Fruit fly (Drosophila melanogaster) whole organism, embryonic: ENCODE data around the gene Hsp110.
A peak's percentile ranks its signal among the peaks of the same experiment; 100 is the strongest.

Experiments used
- BEAF-32 ChIP-seq: fragments of 200-800 bp; sonication (Bioruptor generic); optimal IDR thresholded peaks from 3 replicates; lab custom pipeline; 2017; ENCODE audit warnings: missing biosample characterization, missing genetic modification characterization, mild to moderate bottlenecking, moderate library complexity, missing genetic modification reagents
- CG10321 ChIP-seq: fragments of 200-800 bp; sonication (Bioruptor generic); IDR thresholded peaks from 2 replicates; pipeline ENCODE4 v1.3.6; 2022; ENCODE audit warnings: missing biosample characterization, missing genetic modification characterization
- CG10366 ChIP-seq: fragments of 200-800 bp; sonication (Bioruptor generic); IDR thresholded peaks from 2 replicates; pipeline ENCODE4 v1.3.6; 2022; ENCODE audit warnings: missing biosample characterization, missing genetic modification characterization
- CG10462 ChIP-seq: fragments of 200-800 bp; sonication (Bioruptor generic); optimal IDR thresholded peaks from 2 replicates; lab custom pipeline; 2016; ENCODE audit warnings: missing biosample characterization, missing genetic modification characterization
- CG10543 ChIP-seq: fragments of 200-800 bp; sonication (Bioruptor generic); optimal IDR thresholded peaks from 3 replicates; lab custom pipeline; 2017; ENCODE audit warnings: missing biosample characterization, mild to moderate bottlenecking, missing genetic modification characterization, moderate library complexity
- CG10654 ChIP-seq: fragments of 200-800 bp; sonication (Bioruptor generic); optimal IDR thresholded peaks from 2 replicates; lab custom pipeline; 2016; ENCODE audit warnings: missing biosample characterization, missing genetic modification characterization
- CG10959 ChIP-seq: fragments of 200-800 bp; sonication (Bioruptor generic); IDR thresholded peaks from 2 replicates; pipeline ENCODE4 v1.3.6; 2022; ENCODE audit warnings: missing biosample characterization, missing genetic modification characterization
- CG11695 ChIP-seq: fragments of 200-800 bp; sonication (Bioruptor generic); IDR thresholded peaks from 3 replicates; pipeline ENCODE4 v1.3.6; 2022; ENCODE audit warnings: missing biosample characterization, missing genetic modification characterization
- CG11696 ChIP-seq: fragments of 200-800 bp; sonication (Bioruptor generic); IDR thresholded peaks from 2 replicates; pipeline ENCODE4 v1.3.6; 2022; ENCODE audit warnings: missing biosample characterization, missing genetic modification characterization
- CG12769 ChIP-seq: fragments of 200-800 bp; sonication (Bioruptor generic); optimal IDR thresholded peaks from 2 replicates; lab custom pipeline; 2019; ENCODE audit warnings: missing biosample characterization, mild to moderate bottlenecking, missing genetic modification characterization, moderate library complexity
- CG13624 ChIP-seq: fragments of 200-800 bp; sonication (Bioruptor generic); optimal IDR thresholded peaks from 2 replicates; lab custom pipeline; 2016; ENCODE audit warnings: missing biosample characterization, missing genetic modification characterization
- CG15011 ChIP-seq: fragments of 200-800 bp; sonication (Bioruptor generic); optimal IDR thresholded peaks from 3 replicates; lab custom pipeline; 2018; ENCODE audit warnings: missing biosample characterization, mild to moderate bottlenecking, missing genetic modification characterization
- CG17328 ChIP-seq: fragments of 200-800 bp; sonication (Bioruptor generic); IDR thresholded peaks from 2 replicates; pipeline ENCODE4 v1.3.6; 2022; ENCODE audit warnings: missing biosample characterization, missing genetic modification characterization
- CG17361 ChIP-seq: fragments of 200-800 bp; sonication (Bioruptor generic); IDR thresholded peaks from 3 replicates; pipeline ENCODE4 v1.3.6; 2022; ENCODE audit warnings: missing biosample characterization, missing genetic modification characterization
- CG18476 ChIP-seq: fragments of 200-800 bp; sonication (Bioruptor generic); optimal IDR thresholded peaks from 2 replicates; lab custom pipeline; 2016; ENCODE audit warnings: missing biosample characterization, mild to moderate bottlenecking, missing genetic modification characterization
- CG2678 ChIP-seq: fragments of 200-800 bp; sonication (Bioruptor generic); optimal IDR thresholded peaks from 3 replicates; lab custom pipeline; 2019; ENCODE audit warnings: missing biosample characterization, mild to moderate bottlenecking, missing genetic modification characterization, moderate library complexity
- CG2875 ChIP-seq: fragments of 200-800 bp; sonication (Bioruptor generic); optimal IDR thresholded peaks from 2 replicates; lab custom pipeline; 2017; ENCODE audit warnings: missing biosample characterization, mild to moderate bottlenecking, missing genetic modification characterization, missing genetic modification reagents
- CG31224 ChIP-seq: fragments of 200-800 bp; sonication (Bioruptor generic); IDR thresholded peaks from 2 replicates; pipeline ENCODE4 v1.3.6; 2022; ENCODE audit warnings: missing biosample characterization, missing genetic modification characterization
- CG32767 ChIP-seq: fragments of 200-800 bp; sonication (Bioruptor generic); IDR thresholded peaks from 2 replicates; pipeline ENCODE4 v1.3.6; 2022; ENCODE audit warnings: missing biosample characterization, missing genetic modification characterization
- CG33557 ChIP-seq: fragments of 200-800 bp; sonication (Bioruptor generic); optimal IDR thresholded peaks from 2 replicates; lab custom pipeline; 2019; ENCODE audit warnings: missing biosample characterization, mild to moderate bottlenecking, missing genetic modification characterization, moderate library complexity
- CG3995 ChIP-seq: fragments of 200-800 bp; sonication (Bioruptor generic); optimal IDR thresholded peaks from 3 replicates; lab custom pipeline; 2016; ENCODE audit warnings: missing biosample characterization, missing genetic modification characterization
- CG5245 ChIP-seq: fragments of 200-800 bp; sonication (Bioruptor generic); optimal IDR thresholded peaks from 3 replicates; lab custom pipeline; 2016; ENCODE audit warnings: missing biosample characterization, missing genetic modification characterization
- CG6175 ChIP-seq: fragments of 200-800 bp; sonication (Bioruptor generic); IDR thresholded peaks from 3 replicates; pipeline ENCODE4 v1.3.6; 2022; ENCODE audit warnings: missing biosample characterization, missing genetic modification characterization
- CG6654 ChIP-seq: fragments of 200-800 bp; sonication (Bioruptor generic); optimal IDR thresholded peaks from 2 replicates; lab custom pipeline; 2017; ENCODE audit warnings: missing biosample characterization, mild to moderate bottlenecking, missing genetic modification characterization
- CG7556 ChIP-seq: fragments of 200-800 bp; sonication (Bioruptor generic); optimal IDR thresholded peaks from 2 replicates; lab custom pipeline; 2017; ENCODE audit warnings: missing biosample characterization, mild to moderate bottlenecking, missing genetic modification characterization
- CG7839 ChIP-seq: fragments of 200-800 bp; sonication (Bioruptor generic); optimal IDR thresholded peaks from 3 replicates; lab custom pipeline; 2018; ENCODE audit warnings: missing biosample characterization, mild to moderate bottlenecking, missing genetic modification characterization, moderate library complexity
- CG9932 ChIP-seq: fragments of 200-800 bp; sonication (Bioruptor generic); IDR thresholded peaks from 2 replicates; pipeline ENCODE4 v1.3.6; 2022; ENCODE audit warnings: missing biosample characterization, missing genetic modification characterization
- CoRest ChIP-seq: fragments of 200-800 bp; sonication (Bioruptor generic); optimal IDR thresholded peaks from 3 replicates; lab custom pipeline; 2018; ENCODE audit warnings: missing biosample characterization, mild to moderate bottlenecking, missing genetic modification characterization, moderate library complexity
- Deaf1 ChIP-seq: fragments of 200-800 bp; optimal IDR thresholded peaks from 3 replicates; lab custom pipeline; 2019; ENCODE audit warnings: missing biosample characterization, mild to moderate bottlenecking, missing genetic modification characterization, moderate library complexity
- Dref ChIP-seq: fragments of 200-800 bp; sonication (Bioruptor generic); IDR thresholded peaks from 2 replicates; pipeline ENCODE4 v1.3.6; 2022; ENCODE audit warnings: missing biosample characterization, missing genetic modification characterization
- E2f2 ChIP-seq: fragments of 200-800 bp; sonication (Bioruptor generic); IDR thresholded peaks from 2 replicates; pipeline ENCODE4 v1.3.6; 2022; ENCODE audit warnings: missing biosample characterization, missing genetic modification characterization
- Ets65A ChIP-seq: fragments of 200-800 bp; sonication (Bioruptor generic); peaks from one replicate; lab custom pipeline; 2016; ENCODE audit warnings: missing biosample characterization, missing genetic modification characterization
- Mrtf ChIP-seq: fragments of 200-800 bp; sonication (Bioruptor generic); IDR thresholded peaks from 3 replicates; pipeline ENCODE4 v1.3.6; 2022; ENCODE audit warnings: missing biosample characterization, missing genetic modification characterization
- NfI ChIP-seq: fragments of 200-800 bp; sonication (Bioruptor generic); optimal IDR thresholded peaks from 3 replicates; lab custom pipeline; 2018; ENCODE audit warnings: missing biosample characterization, mild to moderate bottlenecking, missing genetic modification characterization, moderate library complexity
- Sox100B ChIP-seq: fragments of 200-800 bp; sonication (Bioruptor generic); optimal IDR thresholded peaks from 3 replicates; lab custom pipeline; 2018; ENCODE audit warnings: missing biosample characterization, mild to moderate bottlenecking, missing genetic modification characterization
- amos ChIP-seq: fragments of 200-800 bp; sonication (Bioruptor generic); IDR thresholded peaks from 2 replicates; pipeline ENCODE4 v1.3.6; 2022; ENCODE audit warnings: missing biosample characterization, missing genetic modification characterization; ENCODE audit not compliant: partially characterized antibody
- ato ChIP-seq: fragments of 200-800 bp; sonication (Bioruptor generic); IDR thresholded peaks from 2 replicates; pipeline ENCODE4 v1.3.6; 2022; ENCODE audit warnings: missing biosample characterization, missing genetic modification characterization; ENCODE audit not compliant: partially characterized antibody
- bowl ChIP-seq: fragments of 200-800 bp; sonication (Bioruptor generic); IDR thresholded peaks from 2 replicates; pipeline ENCODE4 v1.3.6; 2022; ENCODE audit warnings: missing biosample characterization, missing genetic modification characterization
- br ChIP-seq: fragments of >200 bp; optimal IDR thresholded peaks from 2 replicates; lab custom pipeline; 2017
- btn ChIP-seq: fragments of 200-800 bp; sonication (Bioruptor generic); optimal IDR thresholded peaks from 2 replicates; lab custom pipeline; 2016; ENCODE audit warnings: missing biosample characterization, missing genetic modification characterization
- crp ChIP-seq, 2 experiments: fragments of 200-800 bp; sonication (Bioruptor generic); optimal IDR thresholded peaks; 2 replicates in 1 of 2; 3 replicates in 1 of 2; lab custom pipeline; 2017; ENCODE audit warnings: missing biosample characterization in 2 of 2, missing genetic modification characterization in 2 of 2, mild to moderate bottlenecking in 1 of 2, moderate library complexity in 1 of 2
- da ChIP-seq: fragments of 200-800 bp; sonication (Bioruptor generic); optimal IDR thresholded peaks from 2 replicates; lab custom pipeline; 2016; ENCODE audit warnings: missing biosample characterization, missing genetic modification characterization
- dan ChIP-seq: fragments of 200-800 bp; sonication (Bioruptor generic); IDR thresholded peaks from 2 replicates; pipeline ENCODE4 v1.3.6; 2022; ENCODE audit warnings: missing biosample characterization, missing genetic modification characterization
- dpn ChIP-seq, 2 experiments: fragments of 200-800 bp; sonication (Bioruptor generic); optimal IDR thresholded peaks; 3 replicates each; lab custom pipeline; 2016; ENCODE audit warnings: missing biosample characterization in 2 of 2, missing genetic modification characterization in 2 of 2
- klu ChIP-seq: fragments of 200-800 bp; sonication (Bioruptor generic); IDR thresholded peaks from 2 replicates; pipeline ENCODE4 v1.3.6; 2022; ENCODE audit warnings: missing biosample characterization, missing genetic modification characterization
- psq ChIP-seq: fragments of 200-800 bp; sonication (Bioruptor generic); optimal IDR thresholded peaks from 2 replicates; lab custom pipeline; 2017; ENCODE audit warnings: missing biosample characterization, missing genetic modification characterization
- seq ChIP-seq: fragments of 200-800 bp; sonication (Bioruptor generic); IDR thresholded peaks from 2 replicates; pipeline ENCODE4 v1.3.6; 2022; ENCODE audit warnings: missing biosample characterization, missing genetic modification characterization
- stwl ChIP-seq: fragments of 200-800 bp; sonication (Bioruptor generic); optimal IDR thresholded peaks from 3 replicates; lab custom pipeline; 2018; ENCODE audit warnings: missing biosample characterization, mild to moderate bottlenecking, missing genetic modification characterization, moderate library complexity
- vvl ChIP-seq: fragments of 200-800 bp; sonication (Bioruptor generic); IDR thresholded peaks from 2 replicates; pipeline ENCODE4 v1.3.6; 2022; ENCODE audit warnings: missing biosample characterization, missing genetic modification characterization

Gene Hsp110

dm6 chr3L:14003297-14004040 is 33.4 kb upstream of the Hsp110 start (continued):
- TF ChIP-seq CG6175 (GFP tag; lab: Robert Waterston, UW), result no peak
- no peak for TF ChIP-seq dan
- peak; percentile 20 for TF ChIP-seq CG7556 (GFP tag; lab: Kevin White, UChicago)
- no peak for TF ChIP-seq bowl (GFP tag; lab: Robert Waterston, UW)
- no peak for TF ChIP-seq da (GFP tag; lab: Kevin White, UChicago)
- TF ChIP-seq CG10654 (GFP tag; lab: Kevin White, UChicago), result no peak
- TF ChIP-seq CG10959 (GFP tag; lab: Robert Waterston, UW), result no peak
- TF ChIP-seq amos (GFP tag; lab: Robert Waterston, UW), result no peak
- peak; percentile 21 for TF ChIP-seq CG7839 (tag; lab: Kevin White, UChicago)
- peak; percentile 21 for TF ChIP-seq CG2678 (tag; lab: Kevin White, UChicago)
- TF ChIP-seq CG31224 (GFP tag; lab: Robert Waterston, UW), result no peak
- no peak for TF ChIP-seq CG17328
- peak; percentile 3 for TF ChIP-seq Sox100B
- TF ChIP-seq dpn (GFP tag; optimal IDR thresholded peaks at IDR 0.05; lab: Kevin White, UChicago), result no peak

- TF ChIP-seq br (lab: Kevin White, UChicago), result no peak
- TF ChIP-seq CG18476, result no peak
- TF ChIP-seq btn (GFP tag; lab: Kevin White, UChicago), result no peak
- no peak for TF ChIP-seq klu (GFP tag; lab: Robert Waterston, UW)
- TF ChIP-seq CG9932 (GFP tag; lab: Robert Waterston, UW), result peak; percentile 51; the same call in 1 of the 2 replicates
- TF ChIP-seq stwl (tag; lab: Kevin White, UChicago), result peak; percentile 16
- TF ChIP-seq CG5245 (GFP tag; lab: Kevin White, UChicago), result no peak
- TF ChIP-seq vvl, result peak; percentile 37; the same call in 1 of the 2 replicates
- peak; percentile 99 for TF ChIP-seq CG10321
- TF ChIP-seq CG15011 (GFP tag; lab: Kevin White, UChicago), result no peak
- no peak for TF ChIP-seq CG10462
- TF ChIP-seq Deaf1, result peak; percentile 23
- 0 out of 2 replicates have a peak, but pooled peaks have one; percentile 20 for TF ChIP-seq ato (GFP tag; lab: Robert Waterston, UW)
- TF ChIP-seq amos (GFP tag; lab: Robert Waterston, UW), result peak; percentile 15; the same call in 1 of the 2 replicates
- peak; percentile 9; the same call in 1 of the 2 replicates for TF ChIP-seq seq (GFP tag; lab: Robert Waterston, UW)
- peak; percentile 82 for TF ChIP-seq CG3995
- TF ChIP-seq BEAF-32 (GFP tag; lab: Kevin White, UChicago), result peak; percentile 8
- peak; percentile 66 for TF ChIP-seq CG10543
- TF ChIP-seq E2f2 (GFP tag; lab: Robert Waterston, UW), result 0 out of 2 replicates have a peak, but pooled peaks have one; percentile 17
- TF ChIP-seq CG11696 (GFP tag; lab: Robert Waterston, UW), result no peak
- peak; percentile 55 for TF ChIP-seq CG12769 (tag; lab: Kevin White, UChicago)
- TF ChIP-seq Dref (GFP tag; lab: Robert Waterston, UW), result no peak
- TF ChIP-seq CG17361 (GFP tag; lab: Robert Waterston, UW), result 0 out of 3 replicates have a peak, but pooled peaks have one; percentile 54
- TF ChIP-seq CG33557 (GFP tag; lab: Kevin White, UChicago), result peak; percentile 37
- peak; percentile 12 for TF ChIP-seq CG13624 (GFP tag; lab: Kevin White, UChicago)
- no peak for TF ChIP-seq CoRest
- peak; percentile 13; the same call in 1 of the 2 replicates for TF ChIP-seq CG10366 (GFP tag; lab: Robert Waterston, UW)
- no peak for TF ChIP-seq CG6654 (GFP tag; lab: Kevin White, UChicago)
- TF ChIP-seq psq (GFP tag; lab: Kevin White, UChicago), result peak; percentile 99
- TF ChIP-seq Mrtf (GFP tag; lab: Robert Waterston, UW), result no peak
- TF ChIP-seq crp (GFP tag; optimal IDR thresholded peaks at IDR 0.05; lab: Kevin White, UChicago), result no peak
- TF ChIP-seq Ets65A, result peak; percentile 40
- TF ChIP-seq CG32767, result 0 out of 2 replicates have a peak, but pooled peaks have one; percentile 31
- TF ChIP-seq NfI (GFP tag; lab: Kevin White, UChicago), result peak; percentile 36
- no peak for TF ChIP-seq CG11695 (GFP tag; lab: Robert Waterston, UW)
- no peak for TF ChIP-seq CG2875
Measured at dm6 chr3L:14004041-14004407, 32.8 kb upstream of the Hsp110 start.
